Fruit fly (Drosophila melanogaster): ENCODE measurements around the gene HP4.
A peak's percentile ranks its signal among the peaks of the same experiment; 100 is the strongest.

The HP4 gene

DNA sequence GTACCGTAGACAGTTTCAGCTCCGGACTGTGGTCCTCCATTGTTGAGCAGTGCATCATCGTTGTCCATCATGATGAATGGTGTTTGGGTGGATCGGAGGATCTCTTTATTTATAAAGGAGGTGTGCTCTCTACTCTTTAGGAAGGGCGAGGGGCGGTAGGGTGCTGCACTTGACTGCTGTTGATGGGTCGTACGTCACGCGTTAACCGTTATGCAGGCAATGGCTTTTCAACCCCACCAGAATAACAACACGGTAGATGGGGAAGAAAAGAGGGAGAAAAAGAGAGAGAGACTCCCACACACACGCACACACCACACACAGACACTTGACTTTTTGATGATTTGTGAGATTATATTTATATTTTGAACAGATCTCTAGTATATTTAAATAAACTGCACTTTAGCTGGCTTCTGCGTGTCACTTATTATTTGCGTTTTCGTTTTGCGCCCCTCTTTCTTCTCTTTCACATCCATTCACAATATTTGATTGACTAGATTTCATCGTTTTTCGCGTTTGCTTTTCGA lies 40.5 kb downstream of the HP4 start:
- TF ChIP-seq Trl (optimal IDR thresholded peaks at IDR 0.05) (peak; percentile 19 to 39), Trl (GFP tag; optimal IDR thresholded peaks at IDR 0.05) (no peak), Pdp1 (GFP tag; optimal IDR thresholded peaks at IDR 0.05) (peak in 1 of 2 experiments; percentile 49), CG8388 (GFP tag; optimal IDR thresholded peaks at IDR 0.05) (no peak), cg (GFP tag; optimal IDR thresholded peaks at IDR 0.05) (peak; percentile 65), ttk (GFP tag; IDR thresholded peaks at IDR 0.05) (0 out of 2 replicates have a peak, but pooled peaks have one; percentile 9), chm (GFP tag; IDR thresholded peaks at IDR 0.05) (peak; percentile 45; the same call in 1 of the 2 replicates), Hmr (GFP tag; optimal IDR thresholded peaks at IDR 0.05) (no peak), mirr (GFP tag; optimal IDR thresholded peaks at IDR 0.05) (no peak), unc-4 (GFP tag; IDR thresholded peaks at IDR 0.05; ENCODE audit: partially characterized antibody) (0 out of 2 replicates have a peak, but pooled peaks have one; percentile 3), crol (GFP tag; IDR thresholded peaks at IDR 0.05) (peak; percentile 41)

DNA sequence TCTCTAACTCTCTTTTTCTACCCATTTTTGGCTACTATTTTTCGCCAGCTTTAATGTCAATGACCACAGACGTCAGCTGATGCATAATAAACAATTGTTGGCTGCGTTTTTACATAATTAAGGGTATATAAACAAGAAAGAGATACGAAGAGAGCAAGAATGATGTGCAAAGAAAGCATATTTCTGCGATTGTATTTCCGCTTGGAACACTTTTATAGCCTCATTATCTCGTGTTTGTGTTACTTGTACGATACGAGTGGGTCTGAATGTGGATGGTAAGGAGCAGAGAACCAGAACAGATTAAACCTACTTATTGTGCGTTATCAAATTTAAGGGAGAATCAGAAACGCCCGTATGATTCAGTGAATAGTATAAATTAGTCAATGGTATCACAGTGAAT lies 41.1 kb downstream of the HP4 start:
- TF ChIP-seq Pdp1 (GFP tag; optimal IDR thresholded peaks at IDR 0.05) (peak in 1 of 2 experiments; percentile 24), exex (tag; optimal IDR thresholded peaks at IDR 0.05) (peak; percentile 80), CG30403 (GFP tag; optimal IDR thresholded peaks at IDR 0.05) (no peak), CG2678 (tag; optimal IDR thresholded peaks at IDR 0.05) (no peak), gcm (GFP tag; optimal IDR thresholded peaks at IDR 0.05) (peak; percentile 23), CG2199 (GFP tag; IDR thresholded peaks at IDR 0.05) (peak; percentile 41; the same call in 2 of the 3 replicates), Trl (optimal IDR thresholded peaks at IDR 0.05) (peak in 1 of 2 experiments; percentile 21), Trl (GFP tag; optimal IDR thresholded peaks at IDR 0.05) (no peak), CG7745 (tag; optimal IDR thresholded peaks at IDR 0.05) (peak; percentile 45)

- TF ChIP-seq YL-1 (GFP tag; optimal IDR thresholded peaks at IDR 0.05) (no peak), mirr (GFP tag; optimal IDR thresholded peaks at IDR 0.05) (no peak), sug (tag; optimal IDR thresholded peaks at IDR 0.05) (peak; percentile 32), CG4424 (GFP tag; optimal IDR thresholded peaks at IDR 0.05) (no peak), zfh1 (GFP tag; IDR thresholded peaks at IDR 0.05) (no peak), pan (optimal IDR thresholded peaks at IDR 0.05) (no peak), pan (GFP tag; optimal IDR thresholded peaks at IDR 0.05 in 1 of 2, IDR thresholded peaks at IDR 0.05 in 1 of 2) (no peak), pho (GFP tag; optimal IDR thresholded peaks at IDR 0.05) (no peak), Ada2b (GFP tag; IDR thresholded peaks at IDR 0.05) (no peak), exex (tag; optimal IDR thresholded peaks at IDR 0.05) (peak; percentile 86), CG2199 (GFP tag; IDR thresholded peaks at IDR 0.05) (0 out of 3 replicates have a peak, but pooled peaks have one; percentile 40), H15 (GFP tag; IDR thresholded peaks at IDR 0.05) (no peak)
Measured at dm6 chr3L:7934200-7934599, 41.8 kb downstream of the HP4 start.

Measured in whole organism, embryonic.